Fruit fly (Drosophila melanogaster) whole organism, prepupa: ENCODE results near the gene amn.
A peak's percentile ranks its signal among the peaks of the same experiment; 100 is the strongest.

ENCODE experiments used
- Eip78C ChIP-seq: fragments of 200-800 bp; sonication (Bioruptor generic); peaks from one replicate; lab custom pipeline; 2016; ENCODE audit warnings: missing biosample characterization, missing genetic modification characterization
- Gug ChIP-seq: fragments of 200-800 bp; sonication (Bioruptor generic); IDR thresholded peaks from 2 replicates; pipeline ENCODE4 v1.3.6; 2022; ENCODE audit warnings: missing biosample characterization, missing genetic modification characterization

- TF ChIP-seq Gug (GFP tag; lab: Robert Waterston, UW) = peak; percentile 78
- TF ChIP-seq Eip78C (GFP tag; lab: Kevin White, UChicago) = peak; percentile 98
These were observed 14.8 kb downstream of the amn start for dm6 chrX:19875059-19875458.
